Worm (Caenorhabditis elegans) whole organism, young adult: Measurements from ENCODE around the gene W03C9.6.

Source experiments
- B0035.1 ChIP-seq: sonication (generic microtip); optimal IDR thresholded peaks from 2 replicates; lab custom pipeline; 2016; ENCODE audit warnings: missing genetic modification characterization, mild to moderate bottlenecking, missing compliant biosample characterization, missing genotype, missing genetic modification reagents
- F10E7.11 ChIP-seq: sonication (generic microtip); optimal IDR thresholded peaks from 2 replicates; lab custom pipeline; 2017; ENCODE audit warnings: mild to moderate bottlenecking, missing genetic modification characterization, moderate library complexity, missing compliant biosample characterization
- F39B2.1 ChIP-seq: fragments of 200-800 bp; sonication (Bioruptor generic); IDR thresholded peaks from 2 replicates; pipeline ENCODE4 v1.3.6; 2022; ENCODE audit warnings: missing genetic modification reagents, missing genetic modification characterization, missing compliant biosample characterization
- F49E8.2 ChIP-seq: sonication (generic microtip); optimal IDR thresholded peaks from 3 replicates; lab custom pipeline; 2017; ENCODE audit warnings: missing genetic modification characterization, mild to moderate bottlenecking, missing compliant biosample characterization, antibody characterized with exemption, moderate library complexity; ENCODE audit not compliant: insufficient read depth
- T07F8.4 ChIP-seq: sonication (generic microtip); optimal IDR thresholded peaks from 2 replicates; lab custom pipeline; 2016; ENCODE audit warnings: mild to moderate bottlenecking, missing genetic modification characterization, moderate library complexity, missing compliant biosample characterization
- Y53G8AR.9 ChIP-seq: fragments of 200-800 bp; sonication (Bioruptor generic); conservative IDR thresholded peaks from 2 replicates; pipeline ENCODE4 v1.3.6; 2022; ENCODE audit warnings: missing genetic modification reagents, missing genetic modification characterization, missing compliant biosample characterization
- ZK185.1 ChIP-seq: sonication (generic microtip); optimal IDR thresholded peaks from 2 replicates; lab custom pipeline; 2016; ENCODE audit warnings: mild to moderate bottlenecking, missing genetic modification characterization, missing compliant biosample characterization; ENCODE audit not compliant: poor library complexity, severe bottlenecking
- aptf-2 ChIP-seq: fragments of 200-800 bp; sonication (Bioruptor generic); conservative IDR thresholded peaks from 2 replicates; pipeline ENCODE4 v1.3.6; 2022; ENCODE audit warnings: missing genetic modification reagents, missing genetic modification characterization, missing compliant biosample characterization
- attf-5 ChIP-seq: fragments of 200-800 bp; sonication (Bioruptor generic); optimal IDR thresholded peaks from 2 replicates; lab custom pipeline; 2018; ENCODE audit warnings: mild to moderate bottlenecking, missing genetic modification characterization, missing compliant biosample characterization
- attf-6 ChIP-seq: fragments of 200-800 bp; sonication (Bioruptor generic); IDR thresholded peaks from 2 replicates; pipeline ENCODE4 v1.3.6; 2022; ENCODE audit warnings: missing genetic modification reagents, missing genetic modification characterization, missing compliant biosample characterization
- bed-1 ChIP-seq: fragments of 200-800 bp; sonication (Bioruptor generic); IDR thresholded peaks from 2 replicates; pipeline ENCODE4 v1.3.6; 2022; ENCODE audit warnings: missing genetic modification reagents, missing genetic modification characterization, missing compliant biosample characterization
- bed-2 ChIP-seq: fragments of 200-800 bp; sonication (Bioruptor generic); IDR thresholded peaks from 2 replicates; pipeline ENCODE4 v1.3.6; 2022; ENCODE audit warnings: missing genetic modification reagents, missing genetic modification characterization, missing compliant biosample characterization
- ceh-100 ChIP-seq: fragments of 200-800 bp; sonication (Bioruptor generic); IDR thresholded peaks from 2 replicates; pipeline ENCODE4 v1.3.6; 2022; ENCODE audit warnings: missing genetic modification reagents, missing genetic modification characterization, missing compliant biosample characterization
- ceh-40 ChIP-seq: fragments of 200-800 bp; sonication (Bioruptor generic); IDR thresholded peaks from 2 replicates; pipeline ENCODE4 v1.3.6; 2022; ENCODE audit warnings: missing genetic modification characterization, missing compliant biosample characterization
- chd-7 ChIP-seq: sonication (generic microtip); optimal IDR thresholded peaks from 2 replicates; lab custom pipeline; 2016; ENCODE audit warnings: mild to moderate bottlenecking, missing genetic modification characterization, moderate library complexity, missing compliant biosample characterization
- efl-1 ChIP-seq: fragments of 150-350 bp; optimal IDR thresholded peaks from 2 replicates; lab custom pipeline; 2014; ENCODE audit warnings: missing biosample characterization, missing genetic modification reagents, missing genetic modification characterization
- egl-18 ChIP-seq: fragments of 200-800 bp; sonication (Bioruptor generic); IDR thresholded peaks from 2 replicates; pipeline ENCODE4 v1.3.6; 2022; ENCODE audit warnings: missing genetic modification reagents, missing genetic modification characterization, missing compliant biosample characterization
- fkh-3 ChIP-seq: sonication (generic microtip); optimal IDR thresholded peaks from 2 replicates; lab custom pipeline; 2016; ENCODE audit warnings: mild to moderate bottlenecking, missing genetic modification characterization, missing compliant biosample characterization
- him-1 ChIP-seq: sonication (generic microtip); optimal IDR thresholded peaks from 2 replicates; lab custom pipeline; 2016; ENCODE audit warnings: missing genotype, missing genetic modification reagents, missing genetic modification characterization, missing compliant biosample characterization
- lag-1 ChIP-seq: fragments of 200-800 bp; sonication (Bioruptor generic); IDR thresholded peaks from 2 replicates; pipeline ENCODE4 v1.3.6; 2022; ENCODE audit warnings: missing genetic modification reagents, missing genetic modification characterization, missing compliant biosample characterization
- let-526 ChIP-seq: fragments of 200-800 bp; sonication (Bioruptor generic); IDR thresholded peaks from 2 replicates; pipeline ENCODE4 v1.3.6; 2022; ENCODE audit warnings: missing genetic modification reagents, missing genetic modification characterization, missing compliant biosample characterization
- lin-26 ChIP-seq: fragments of 200-800 bp; sonication (Bioruptor generic); IDR thresholded peaks from 2 replicates; pipeline ENCODE4 v1.3.6; 2022; ENCODE audit warnings: missing genetic modification reagents, missing genetic modification characterization, missing compliant biosample characterization
- lir-1 ChIP-seq: fragments of 200-800 bp; sonication (Bioruptor generic); conservative IDR thresholded peaks from 2 replicates; pipeline ENCODE4 v1.3.6; 2022; ENCODE audit warnings: missing genetic modification reagents, missing genetic modification characterization, missing compliant biosample characterization
- mxl-1 ChIP-seq: sonication (generic microtip); optimal IDR thresholded peaks from 2 replicates; lab custom pipeline; 2016; ENCODE audit warnings: missing genetic modification characterization, missing compliant biosample characterization
- nfya-1 ChIP-seq: sonication (generic microtip); optimal IDR thresholded peaks from 2 replicates; lab custom pipeline; 2017; ENCODE audit warnings: antibody characterized with exemption, missing compliant biosample characterization, missing genetic modification characterization, borderline replicate concordance; ENCODE audit not compliant: insufficient read depth
- nfya-2 ChIP-seq: fragments of 200-800 bp; sonication (Bioruptor generic); IDR thresholded peaks from 2 replicates; pipeline ENCODE4 v1.3.6; 2022; ENCODE audit warnings: missing genetic modification reagents, missing genetic modification characterization, missing compliant biosample characterization
- rcor-1 ChIP-seq: fragments of 200-800 bp; sonication (Bioruptor generic); IDR thresholded peaks from 2 replicates; pipeline ENCODE4 v1.3.6; 2022; ENCODE audit warnings: missing genetic modification reagents, missing genetic modification characterization, missing compliant biosample characterization
- rec-8 ChIP-seq, 2 experiments: sonication (generic microtip); optimal IDR thresholded peaks; 2 replicates each; lab custom pipeline; 2016; ENCODE audit warnings: mild to moderate bottlenecking in 2 of 2, missing genetic modification characterization in 2 of 2, missing genetic modification reagents in 2 of 2, missing genotype in 2 of 2, missing biosample characterization in 1 of 2, missing compliant biosample characterization in 1 of 2, moderate library complexity in 1 of 2
- snpc-1.1 ChIP-seq: sonication (generic microtip); optimal IDR thresholded peaks from 2 replicates; lab custom pipeline; 2017; ENCODE audit warnings: missing genetic modification characterization, mild to moderate bottlenecking, missing compliant biosample characterization, antibody characterized with exemption, moderate library complexity, missing genotype, missing genetic modification reagents; ENCODE audit not compliant: insufficient read depth
- somi-1 ChIP-seq: fragments of 200-800 bp; sonication (Bioruptor generic); optimal IDR thresholded peaks from 2 replicates; lab custom pipeline; 2018; ENCODE audit warnings: mild to moderate bottlenecking, missing genetic modification characterization, missing compliant biosample characterization
- sptf-2 ChIP-seq: fragments of 200-800 bp; sonication (Bioruptor generic); optimal IDR thresholded peaks from 2 replicates; lab custom pipeline; 2018; ENCODE audit warnings: mild to moderate bottlenecking, missing genetic modification characterization, missing compliant biosample characterization
- unc-130 ChIP-seq: sonication (generic microtip); optimal IDR thresholded peaks from 2 replicates; lab custom pipeline; 2016; ENCODE audit warnings: missing genetic modification reagents, missing genetic modification characterization, missing compliant biosample characterization
- xnd-1 ChIP-seq: sonication (generic microtip); optimal IDR thresholded peaks from 2 replicates; lab custom pipeline; 2016; ENCODE audit warnings: missing genotype, missing genetic modification reagents, missing genetic modification characterization, missing compliant biosample characterization
- zfh-2 ChIP-seq: fragments of 200-800 bp; sonication (Bioruptor generic); conservative IDR thresholded peaks from 2 replicates; pipeline ENCODE4 v1.3.6; 2022; ENCODE audit warnings: missing genetic modification reagents, missing genetic modification characterization, missing compliant biosample characterization
- ztf-18 ChIP-seq: sonication (generic microtip); optimal IDR thresholded peaks from 2 replicates; lab custom pipeline; 2016; ENCODE audit warnings: missing genotype, mild to moderate bottlenecking, missing genetic modification characterization, missing compliant biosample characterization
- ztf-22 ChIP-seq: fragments of 200-800 bp; sonication (Bioruptor generic); optimal IDR thresholded peaks from 2 replicates; lab custom pipeline; 2018; ENCODE audit warnings: mild to moderate bottlenecking, missing genetic modification characterization, moderate library complexity, missing compliant biosample characterization

The W03C9.6 gene

ce11 chrII:11954208-11954607, at the start of gene W03C9.6:
W03C9.6 (plus strand) TSS chrII:11954508.
- TF ChIP-seq attf-5 (GFP tag; lab: Kevin White, UChicago), result no peak
- TF ChIP-seq let-526 (GFP tag; lab: Robert Waterston, UW), result no peak
- TF ChIP-seq Y53G8AR.9 (GFP tag; lab: Robert Waterston, UW), result no peak
- no peak for TF ChIP-seq rec-8 (tag; optimal IDR thresholded peaks at IDR 0.05; lab: Kevin White, UChicago)
- no peak for TF ChIP-seq snpc-1.1
- no peak for TF ChIP-seq xnd-1 (tag; lab: Kevin White, UChicago)
- no peak for TF ChIP-seq lin-26 (GFP tag; lab: Robert Waterston, UW)
- TF ChIP-seq F39B2.1 (GFP tag; lab: Robert Waterston, UW), result no peak
- TF ChIP-seq T07F8.4 (tag; lab: Kevin White, UChicago), result no peak
- TF ChIP-seq aptf-2 (GFP tag; lab: Robert Waterston, UW), result no peak
- TF ChIP-seq attf-6 (GFP tag; lab: Robert Waterston, UW), result no peak
- no peak for TF ChIP-seq ceh-40 (GFP tag; lab: Robert Waterston, UW)
- no peak for TF ChIP-seq F10E7.11
- TF ChIP-seq efl-1, result no peak

DNA sequence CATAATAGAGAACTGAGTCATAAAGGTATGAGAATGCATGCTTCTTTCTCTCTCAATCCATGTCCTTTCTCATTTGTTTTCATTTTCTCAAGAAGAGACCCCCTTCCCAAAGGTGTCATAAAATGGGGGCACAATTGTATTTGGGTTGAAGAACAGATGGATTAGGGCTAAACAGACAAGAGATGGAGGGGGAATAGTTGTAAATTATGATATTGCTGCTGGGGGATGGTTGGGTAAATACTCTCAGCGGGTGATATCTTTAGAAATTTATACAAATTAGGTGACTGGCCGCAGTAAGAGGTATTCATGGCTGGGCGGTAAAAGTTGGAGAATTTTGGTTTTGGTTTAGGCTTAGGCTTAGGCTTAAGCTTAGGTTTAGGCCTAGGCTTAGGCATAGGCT, 49.3 kb upstream of the W03C9.6 start:
- TF ChIP-seq ceh-40 (GFP tag; lab: Robert Waterston, UW) (no peak), ztf-22 (GFP tag; lab: Kevin White, UChicago) (no peak), sptf-2 (no peak), B0035.1 (tag; lab: Kevin White, UChicago) (no peak), chd-7 (tag; lab: Kevin White, UChicago) (no peak), mxl-1 (no peak), F49E8.2 (tag; lab: Kevin White, UChicago) (no peak), ceh-100 (no peak), nfya-1 (tag; lab: Kevin White, UChicago) (no peak), fkh-3 (tag; lab: Kevin White, UChicago) (no peak), rcor-1 (GFP tag; lab: Robert Waterston, UW) (no peak), efl-1 (no peak), unc-130 (GFP tag; lab: Kevin White, UChicago) (no peak), him-1 (tag; lab: Kevin White, UChicago) (no peak)
- TF ChIP-seq, all 124 proteins: peak for 0

ce11 chrII:11906217-11906616, 48.1 kb upstream of the W03C9.6 start, which contains the start of gene ZK930.4:
ZK930.4 (plus strand) TSS chrII:11906517.
- no peak for TF ChIP-seq somi-1 (GFP tag; lab: Kevin White, UChicago)
- no peak for TF ChIP-seq bed-1 (GFP tag; lab: Robert Waterston, UW)
- no peak for TF ChIP-seq egl-18 (GFP tag; lab: Robert Waterston, UW)
- no peak for TF ChIP-seq lin-26 (GFP tag; lab: Robert Waterston, UW)
- no peak for TF ChIP-seq rec-8 (tag; optimal IDR thresholded peaks at IDR 0.05; lab: Kevin White, UChicago)
- no peak for TF ChIP-seq ztf-18 (tag; lab: Kevin White, UChicago)
- no peak for TF ChIP-seq nfya-2
- no peak for TF ChIP-seq lag-1 (GFP tag; lab: Robert Waterston, UW)
- TF ChIP-seq ZK185.1, result no peak
- TF ChIP-seq aptf-2 (GFP tag; lab: Robert Waterston, UW), result no peak
- no peak for TF ChIP-seq zfh-2
- TF ChIP-seq fkh-3 (tag; lab: Kevin White, UChicago), result no peak
- TF ChIP-seq lir-1 (GFP tag; lab: Robert Waterston, UW), result no peak
- TF ChIP-seq bed-2 (GFP tag; lab: Robert Waterston, UW), result no peak
- TF ChIP-seq, all 124 proteins: peak for 0
